Worm (Caenorhabditis elegans) whole organism, mixed stage, embryonic: ENCODE results near the gene F13A7.14.

Experiments used
- M03D4.4 ChIP-seq: sonication (generic microtip); optimal IDR thresholded peaks from 2 replicates; lab custom pipeline; 2017; ENCODE audit warnings: mild to moderate bottlenecking, missing genetic modification characterization, missing compliant biosample characterization
- elt-3 ChIP-seq: fragments of 150-350 bp; optimal IDR thresholded peaks from 2 replicates; lab custom pipeline; 2014; ENCODE audit warnings: missing biosample characterization, missing genetic modification characterization
- lin-13 ChIP-seq: fragments of 150-350 bp; optimal IDR thresholded peaks from 2 replicates; lab custom pipeline; 2014; ENCODE audit warnings: missing biosample characterization, missing genetic modification characterization
- lsy-2 ChIP-seq: fragments of 150-350 bp; optimal IDR thresholded peaks from 2 replicates; lab custom pipeline; 2014; ENCODE audit warnings: missing biosample characterization, missing genetic modification characterization
- mab-5 ChIP-seq: fragments of 150-350 bp; optimal IDR thresholded peaks from 2 replicates; lab custom pipeline; 2014; ENCODE audit warnings: missing biosample characterization, missing genetic modification characterization
- nhr-237 ChIP-seq: fragments of 150-350 bp; optimal IDR thresholded peaks from 2 replicates; lab custom pipeline; 2014; ENCODE audit warnings: missing biosample characterization, missing genetic modification characterization
- nhr-76 ChIP-seq: sonication (generic microtip); optimal IDR thresholded peaks from 2 replicates; lab custom pipeline; 2017; ENCODE audit warnings: missing biosample characterization, missing genetic modification characterization
- snpc-4 ChIP-seq: fragments of 150-350 bp; optimal IDR thresholded peaks from 2 replicates; lab custom pipeline; 2014; ENCODE audit warnings: missing biosample characterization, missing genetic modification characterization
- tbx-8 ChIP-seq: fragments of 200-800 bp; sonication (Bioruptor generic); optimal IDR thresholded peaks from 2 replicates; lab custom pipeline; 2018; ENCODE audit warnings: mild to moderate bottlenecking, missing genetic modification characterization, moderate library complexity, missing compliant biosample characterization
- unc-39 ChIP-seq: fragments of 150-350 bp; optimal IDR thresholded peaks from 2 replicates; lab custom pipeline; 2014; ENCODE audit warnings: missing biosample characterization, missing genetic modification characterization
- unc-62 ChIP-seq: fragments of 150-350 bp; optimal IDR thresholded peaks from 2 replicates; lab custom pipeline; 2014; ENCODE audit warnings: missing biosample characterization, missing genetic modification reagents, missing genetic modification characterization

ce11 chrV:16367575-16367974 is 34.1 kb upstream of the F13A7.14 start, which contains the start of gene W08G11.3:
- TF ChIP-seq tbx-8 (no peak), unc-62 (no peak), snpc-4 (tag; lab: Kevin White, UChicago) (no peak), mab-5 (tag; lab: Kevin White, UChicago) (no peak), nhr-237 (tag; lab: Kevin White, UChicago) (no peak), elt-3 (tag; lab: Kevin White, UChicago) (no peak), M03D4.4 (tag; lab: Kevin White, UChicago) (no peak), nhr-76 (tag; lab: Kevin White, UChicago) (no peak), lin-13 (no peak), lsy-2 (no peak), unc-39 (tag; lab: Kevin White, UChicago) (no peak)
